Worm (Caenorhabditis elegans): ENCODE data around the gene nhr-30.
"Not testable (repeated sequence)": the region's sequence is repeated elsewhere in the genome, so short reads cannot be mapped to it uniquely, and the experiment has no call there.

ce11 chrV:9090824-9091798 lies 46.1 kb downstream of the nhr-30 start:
- not testable (repeated sequence) for TF ChIP-seq ama-1 (optimal IDR thresholded peaks at IDR 0.05); ama-1 (GFP tag; optimal IDR thresholded peaks at IDR 0.05); ets-4 (GFP tag; optimal IDR thresholded peaks at IDR 0.05); nfya-1 (tag; optimal IDR thresholded peaks at IDR 0.05; ENCODE audit: borderline replicate concordance, insufficient read depth); snpc-3.4 (tag; optimal IDR thresholded peaks at IDR 0.05); B0261.1 (tag; optimal IDR thresholded peaks at IDR 0.05); dpl-1 (GFP tag; optimal IDR thresholded peaks at IDR 0.05)
- TF ChIP-seq snpc-4 (GFP tag; optimal IDR thresholded peaks at IDR 0.05) (peak; percentile 58), snpc-4 (tag; optimal IDR thresholded peaks at IDR 0.05) (peak in 3 of 4 experiments; percentile 53 to 79 (median 66)), tbp1 (GFP tag; optimal IDR thresholded peaks at IDR 0.05) (peak; percentile 49)
